Worm (Caenorhabditis elegans): ENCODE measurements around the gene F53A2.1.

ce11 chrIII:13276958-13277357 lies 47.7 kb downstream of the F53A2.1 start, which contains the start of gene unc-64:
- TF ChIP-seq klf-2 (GFP tag; conservative IDR thresholded peaks at IDR 0.05) (no peak), flt-1 (GFP tag; IDR thresholded peaks at IDR 0.05) (no peak), med-1 (GFP tag; optimal IDR thresholded peaks at IDR 0.05; ENCODE audit: insufficient read depth) (no peak), ztf-29 (GFP tag; IDR thresholded peaks at IDR 0.05) (no peak), ref-1 (GFP tag; conservative IDR thresholded peaks at IDR 0.05) (no peak), cog-1 (tag; optimal IDR thresholded peaks at IDR 0.05) (no peak), T22C8.4 (GFP tag; IDR thresholded peaks at IDR 0.05) (no peak)
